Fruit fly (Drosophila melanogaster) whole organism, embryonic: ENCODE data around the gene ich.

Source experiments
- Ada2b ChIP-seq: fragments of 200-800 bp; sonication (Bioruptor generic); IDR thresholded peaks from 2 replicates; pipeline ENCODE4 v1.3.6; 2022; ENCODE audit warnings: missing biosample characterization, missing genetic modification characterization
- Atf3 ChIP-seq: fragments of 200-800 bp; sonication (Bioruptor generic); optimal IDR thresholded peaks from 3 replicates; lab custom pipeline; 2016; ENCODE audit warnings: missing biosample characterization, missing genetic modification characterization
- Bteb2 ChIP-seq: fragments of 200-800 bp; sonication (Bioruptor generic); optimal IDR thresholded peaks from 2 replicates; lab custom pipeline; 2016; ENCODE audit warnings: missing biosample characterization, missing genetic modification characterization
- C15 ChIP-seq: fragments of 200-800 bp; sonication (Bioruptor generic); IDR thresholded peaks from 3 replicates; pipeline ENCODE4 v1.3.6; 2022; ENCODE audit warnings: missing biosample characterization, missing genetic modification characterization
- CG10147 ChIP-seq: fragments of 200-800 bp; sonication (Bioruptor generic); optimal IDR thresholded peaks from 2 replicates; lab custom pipeline; 2019; ENCODE audit warnings: missing biosample characterization, mild to moderate bottlenecking, missing genetic modification characterization, moderate library complexity
- CG13424 ChIP-seq: fragments of 200-800 bp; sonication (Bioruptor generic); optimal IDR thresholded peaks from 2 replicates; lab custom pipeline; 2019; ENCODE audit warnings: missing biosample characterization, mild to moderate bottlenecking, missing genetic modification characterization, moderate library complexity
- CG14014 ChIP-seq: fragments of 200-800 bp; sonication (Bioruptor generic); IDR thresholded peaks from 2 replicates; pipeline ENCODE4 v1.3.6; 2022; ENCODE audit warnings: missing biosample characterization, missing genetic modification characterization
- CG15269 ChIP-seq: fragments of 200-800 bp; sonication (Bioruptor generic); optimal IDR thresholded peaks from 2 replicates; lab custom pipeline; 2018; ENCODE audit warnings: missing biosample characterization, mild to moderate bottlenecking, missing genetic modification characterization, moderate library complexity
- CG16813 ChIP-seq: fragments of 200-800 bp; sonication (Bioruptor generic); IDR thresholded peaks from 3 replicates; pipeline ENCODE4 v1.3.6; 2022; ENCODE audit warnings: missing biosample characterization, missing genetic modification characterization; ENCODE audit not compliant: partially characterized antibody
- CG31224 ChIP-seq: fragments of 200-800 bp; sonication (Bioruptor generic); IDR thresholded peaks from 2 replicates; pipeline ENCODE4 v1.3.6; 2022; ENCODE audit warnings: missing biosample characterization, missing genetic modification characterization
- CG32532 ChIP-seq: fragments of 200-800 bp; sonication (Bioruptor generic); IDR thresholded peaks from 2 replicates; pipeline ENCODE4 v1.3.6; 2022; ENCODE audit warnings: missing biosample characterization, missing genetic modification characterization
- CG3847 ChIP-seq: fragments of 200-800 bp; sonication (Bioruptor generic); IDR thresholded peaks from 2 replicates; pipeline ENCODE4 v1.3.6; 2022; ENCODE audit warnings: missing biosample characterization, missing genetic modification characterization
- CG7786 ChIP-seq: fragments of 200-800 bp; sonication (Bioruptor generic); optimal IDR thresholded peaks from 2 replicates; lab custom pipeline; 2016; ENCODE audit warnings: missing biosample characterization, missing genetic modification characterization
- CG7839 ChIP-seq: fragments of 200-800 bp; sonication (Bioruptor generic); optimal IDR thresholded peaks from 3 replicates; lab custom pipeline; 2018; ENCODE audit warnings: missing biosample characterization, mild to moderate bottlenecking, missing genetic modification characterization, moderate library complexity
- CG9215 ChIP-seq: fragments of 200-800 bp; sonication (Bioruptor generic); IDR thresholded peaks from 2 replicates; pipeline ENCODE4 v1.3.6; 2022; ENCODE audit warnings: missing biosample characterization, missing genetic modification characterization
- CHES-1-like ChIP-seq: fragments of 200-800 bp; sonication (Bioruptor generic); optimal IDR thresholded peaks from 2 replicates; lab custom pipeline; 2016; ENCODE audit warnings: missing biosample characterization, missing genetic modification characterization
- Dek ChIP-seq: fragments of 200-800 bp; sonication (Bioruptor generic); optimal IDR thresholded peaks from 3 replicates; lab custom pipeline; 2019; ENCODE audit warnings: missing biosample characterization, mild to moderate bottlenecking, missing genetic modification characterization, moderate library complexity
- GATAe ChIP-seq: fragments of 200-800 bp; sonication (Bioruptor generic); conservative IDR thresholded peaks from 2 replicates; pipeline ENCODE4 v1.3.6; 2022; ENCODE audit warnings: missing biosample characterization, missing genetic modification characterization
- HLH54F ChIP-seq: fragments of 200-800 bp; sonication (Bioruptor generic); optimal IDR thresholded peaks from 3 replicates; lab custom pipeline; 2016; ENCODE audit warnings: missing biosample characterization, missing genetic modification characterization
- Hr78 ChIP-seq, 2 experiments: fragments of 200-800 bp in 1 of 2; fragments of >200 bp in 1 of 2; sonication (Bioruptor generic) in 1 of 2; optimal IDR thresholded peaks; 2 replicates each; lab custom pipeline; 2017 to 2019; ENCODE audit warnings: missing biosample characterization in 2 of 2, missing genetic modification characterization in 2 of 2, mild to moderate bottlenecking in 1 of 2, moderate library complexity in 1 of 2
- Mrtf ChIP-seq: fragments of 200-800 bp; sonication (Bioruptor generic); IDR thresholded peaks from 3 replicates; pipeline ENCODE4 v1.3.6; 2022; ENCODE audit warnings: missing biosample characterization, missing genetic modification characterization
- Opbp ChIP-seq: fragments of 200-800 bp; sonication (Bioruptor generic); IDR thresholded peaks from 3 replicates; pipeline ENCODE4 v1.3.6; 2022; ENCODE audit warnings: missing biosample characterization, missing genetic modification characterization; ENCODE audit not compliant: partially characterized antibody
- PHDP ChIP-seq: fragments of 200-800 bp; sonication (Bioruptor generic); optimal IDR thresholded peaks from 3 replicates; lab custom pipeline; 2018; ENCODE audit warnings: missing biosample characterization, mild to moderate bottlenecking, missing genetic modification characterization, moderate library complexity
- Pdp1 ChIP-seq, 2 experiments: fragments of 200-800 bp; sonication (Bioruptor generic); optimal IDR thresholded peaks; 3 replicates each; lab custom pipeline; 2016; ENCODE audit warnings: missing biosample characterization in 2 of 2, missing genetic modification characterization in 2 of 2, mild to moderate bottlenecking in 1 of 2, moderate library complexity in 1 of 2
- Rfx ChIP-seq: fragments of 200-800 bp; sonication (Bioruptor generic); IDR thresholded peaks from 2 replicates; pipeline ENCODE4 v1.3.6; 2022; ENCODE audit warnings: missing biosample characterization, missing genetic modification characterization
- Sox102F ChIP-seq: fragments of 200-800 bp; sonication (Bioruptor generic); optimal IDR thresholded peaks from 2 replicates; lab custom pipeline; 2018; ENCODE audit warnings: missing biosample characterization, mild to moderate bottlenecking, missing genetic modification characterization, moderate library complexity
- Xbp1 ChIP-seq: fragments of 200-800 bp; sonication (Bioruptor generic); optimal IDR thresholded peaks from 3 replicates; lab custom pipeline; 2016; ENCODE audit warnings: missing biosample characterization, mild to moderate bottlenecking, missing genetic modification characterization
- ci ChIP-seq: fragments of 200-800 bp; sonication (Bioruptor generic); IDR thresholded peaks from 3 replicates; pipeline ENCODE4 v1.3.6; 2022; ENCODE audit warnings: missing biosample characterization, missing genetic modification characterization
- corto ChIP-seq: fragments of 200-800 bp; sonication (Bioruptor generic); optimal IDR thresholded peaks from 2 replicates; lab custom pipeline; 2016; ENCODE audit warnings: missing biosample characterization, mild to moderate bottlenecking, missing genetic modification characterization, moderate library complexity
- crol ChIP-seq: fragments of 200-800 bp; sonication (Bioruptor generic); IDR thresholded peaks from 2 replicates; pipeline ENCODE4 v1.3.6; 2022; ENCODE audit warnings: missing biosample characterization, missing genetic modification characterization
- disco-r ChIP-seq: fragments of 200-800 bp; sonication (Bioruptor generic); optimal IDR thresholded peaks from 2 replicates; lab custom pipeline; 2016; ENCODE audit warnings: missing biosample characterization, missing genetic modification characterization
- dm ChIP-seq: fragments of 200-800 bp; sonication (Bioruptor generic); optimal IDR thresholded peaks from 3 replicates; lab custom pipeline; 2016; ENCODE audit warnings: missing biosample characterization, missing genetic modification characterization
- dysf ChIP-seq: fragments of 200-800 bp; sonication (Bioruptor generic); IDR thresholded peaks from 3 replicates; pipeline ENCODE4 v1.3.6; 2022; ENCODE audit warnings: missing biosample characterization, missing genetic modification characterization
- fd3F ChIP-seq: fragments of 200-800 bp; sonication (Bioruptor generic); optimal IDR thresholded peaks from 2 replicates; lab custom pipeline; 2018; ENCODE audit warnings: missing biosample characterization, mild to moderate bottlenecking, missing genetic modification characterization, moderate library complexity
- gro ChIP-seq: fragments of 200-800 bp; sonication (Bioruptor generic); optimal IDR thresholded peaks from 2 replicates; lab custom pipeline; 2016; ENCODE audit warnings: missing biosample characterization, missing genetic modification characterization
- ind ChIP-seq: fragments of 200-800 bp; sonication (Bioruptor generic); optimal IDR thresholded peaks from 3 replicates; lab custom pipeline; 2016; ENCODE audit warnings: missing biosample characterization, missing genetic modification characterization
- klu ChIP-seq: fragments of 200-800 bp; sonication (Bioruptor generic); IDR thresholded peaks from 2 replicates; pipeline ENCODE4 v1.3.6; 2022; ENCODE audit warnings: missing biosample characterization, missing genetic modification characterization
- pan ChIP-seq, 4 experiments: fragments of >200 bp in 3 of 4; fragments of 200-800 bp in 1 of 4; sonication (Bioruptor generic) in 1 of 4; optimal IDR thresholded peaks in 3 of 4; IDR thresholded peaks in 1 of 4; 2 replicates each; pipeline versions ENCODE4 v1.3.6 to Lab custom; 2017 to 2022; ENCODE audit warnings: missing biosample characterization in 2 of 4, missing genetic modification characterization in 2 of 4, mixed read lengths in 1 of 4
- rib ChIP-seq: fragments of 200-800 bp; sonication (Bioruptor generic); IDR thresholded peaks from 2 replicates; pipeline ENCODE4 v1.3.6; 2022; ENCODE audit warnings: missing biosample characterization, missing genetic modification characterization
- row ChIP-seq: fragments of 200-800 bp; sonication (Bioruptor generic); IDR thresholded peaks from 3 replicates; pipeline ENCODE4 v1.3.6; 2022; ENCODE audit warnings: missing biosample characterization, missing genetic modification characterization
- sd ChIP-seq: fragments of 200-800 bp; sonication (Bioruptor generic); optimal IDR thresholded peaks from 3 replicates; lab custom pipeline; 2018; ENCODE audit warnings: missing biosample characterization, mild to moderate bottlenecking, missing genetic modification characterization, moderate library complexity
- sens ChIP-seq: fragments of 200-800 bp; sonication (Bioruptor generic); peaks from one replicate; lab custom pipeline; 2016; ENCODE audit warnings: missing biosample characterization, missing genetic modification characterization
- tgo ChIP-seq: fragments of 200-800 bp; sonication (Bioruptor generic); IDR thresholded peaks from 3 replicates; pipeline ENCODE4 v1.3.6; 2022; ENCODE audit warnings: missing biosample characterization, missing genetic modification characterization
- ttk ChIP-seq: fragments of 200-800 bp; sonication (Bioruptor generic); IDR thresholded peaks from 2 replicates; pipeline ENCODE4 v2.1.2; 2022; ENCODE audit warnings: missing biosample characterization, missing genetic modification characterization
- zen ChIP-seq: fragments of 200-800 bp; sonication (Bioruptor generic); optimal IDR thresholded peaks from 3 replicates; lab custom pipeline; 2018; ENCODE audit warnings: missing biosample characterization, mild to moderate bottlenecking, missing genetic modification characterization, moderate library complexity
- zfh2 ChIP-seq: fragments of 200-800 bp; sonication (Bioruptor generic); optimal IDR thresholded peaks from 2 replicates; lab custom pipeline; 2016; ENCODE audit warnings: missing biosample characterization, missing genetic modification characterization

The ich gene

dm6 chr3R:8930165-8931063, 32.4 kb downstream of the ich start (continued):
- peak; percentile 13 for TF ChIP-seq CG13424 (tag; lab: Kevin White, UChicago)
- TF ChIP-seq C15 (GFP tag; lab: Robert Waterston, UW): no peak
- TF ChIP-seq Rfx: peak; percentile 74
- TF ChIP-seq sd (tag; lab: Kevin White, UChicago): peak; percentile 15
- 0 out of 2 replicates have a peak, but pooled peaks have one; percentile 26 for TF ChIP-seq ttk
- 0 out of 3 replicates have a peak, but pooled peaks have one; percentile 17 for TF ChIP-seq Opbp (GFP tag; lab: Robert Waterston, UW)
- TF ChIP-seq CG10147: peak; percentile 28
- 0 out of 3 replicates have a peak, but pooled peaks have one; percentile 20 for TF ChIP-seq CG16813 (GFP tag; lab: Robert Waterston, UW)
- TF ChIP-seq disco-r: peak; percentile 43
- peak; percentile 36 for TF ChIP-seq fd3F (GFP tag; lab: Kevin White, UChicago)
- peak; percentile 20 for TF ChIP-seq Sox102F (GFP tag; lab: Kevin White, UChicago)
- TF ChIP-seq dm (GFP tag; lab: Kevin White, UChicago): no peak
- TF ChIP-seq crol (GFP tag; lab: Robert Waterston, UW): 0 out of 2 replicates have a peak, but pooled peaks have one; percentile 35
- peak; percentile 45; the same call in 1 of the 2 replicates for TF ChIP-seq Ada2b (GFP tag; lab: Robert Waterston, UW)
- peak; percentile 49 for TF ChIP-seq CG15269 (tag; lab: Kevin White, UChicago)
- peak; percentile 22; the same call in 1 of the 2 replicates for TF ChIP-seq CG31224 (GFP tag; lab: Robert Waterston, UW)
- TF ChIP-seq CG3847 (GFP tag; lab: Robert Waterston, UW): peak; percentile 24; the same call in 1 of the 2 replicates
- TF ChIP-seq Mrtf (GFP tag; lab: Robert Waterston, UW): 0 out of 3 replicates have a peak, but pooled peaks have one; percentile 31
- TF ChIP-seq CG14014: peak; percentile 26; the same call in 1 of the 2 replicates
- peak; percentile 6 for TF ChIP-seq CHES-1-like (GFP tag; lab: Kevin White, UChicago)
- peak; percentile 20 for TF ChIP-seq GATAe (GFP tag; lab: Robert Waterston, UW)
- peak; percentile 55; the same call in 2 of the 3 replicates for TF ChIP-seq dysf
- no peak for TF ChIP-seq Hr78 (GFP tag; optimal IDR thresholded peaks at IDR 0.05; lab: Kevin White, UChicago)
- TF ChIP-seq zen (tag; lab: Kevin White, UChicago): no peak
- 0 out of 3 replicates have a peak, but pooled peaks have one; percentile 47 for TF ChIP-seq ci (GFP tag; lab: Robert Waterston, UW)
- 0 out of 2 replicates have a peak, but pooled peaks have one; percentile 15 for TF ChIP-seq klu (GFP tag; lab: Robert Waterston, UW)
- TF ChIP-seq gro: peak; percentile 8
- TF ChIP-seq HLH54F: peak; percentile 22
- TF ChIP-seq sens (GFP tag; lab: Kevin White, UChicago): peak; percentile 73
- TF ChIP-seq CG32532: peak; percentile 60; the same call in 1 of the 2 replicates
- TF ChIP-seq zfh2: peak; percentile 46
- peak; percentile 32 for TF ChIP-seq Dek (tag; lab: Kevin White, UChicago)
- TF ChIP-seq tgo: peak; percentile 45; the same call in 2 of the 3 replicates
- TF ChIP-seq Xbp1 (GFP tag; lab: Kevin White, UChicago): peak; percentile 16
- TF ChIP-seq ind: peak; percentile 23
- no peak for TF ChIP-seq CG7786
- TF ChIP-seq pan (optimal IDR thresholded peaks at IDR 0.05; lab: Kevin White, UChicago): no peak
- TF ChIP-seq pan (GFP tag; optimal IDR thresholded peaks at IDR 0.05 in 1 of 2, IDR thresholded peaks at IDR 0.05 in 1 of 2): peak in 1 of 2 experiments; percentile 37
- peak; percentile 46 for TF ChIP-seq PHDP (tag; lab: Kevin White, UChicago)
- TF ChIP-seq Atf3 (GFP tag; lab: Kevin White, UChicago): no peak
- peak; percentile 2 to 31 for TF ChIP-seq Pdp1 (GFP tag; optimal IDR thresholded peaks at IDR 0.05; lab: Kevin White, UChicago)
- TF ChIP-seq CG9215 (GFP tag; lab: Robert Waterston, UW): peak; percentile 33
- TF ChIP-seq CG7839: peak; percentile 6
- TF ChIP-seq corto (GFP tag; lab: Kevin White, UChicago): no peak
- TF ChIP-seq rib (GFP tag; lab: Robert Waterston, UW): peak; percentile 43; the same call in 1 of the 2 replicates
- peak; percentile 56 for TF ChIP-seq row (GFP tag; lab: Robert Waterston, UW)
- TF ChIP-seq Bteb2 (GFP tag; lab: Kevin White, UChicago): peak; percentile 15
